Fruit fly (Drosophila melanogaster): ENCODE measurements around the gene park.

DNA sequence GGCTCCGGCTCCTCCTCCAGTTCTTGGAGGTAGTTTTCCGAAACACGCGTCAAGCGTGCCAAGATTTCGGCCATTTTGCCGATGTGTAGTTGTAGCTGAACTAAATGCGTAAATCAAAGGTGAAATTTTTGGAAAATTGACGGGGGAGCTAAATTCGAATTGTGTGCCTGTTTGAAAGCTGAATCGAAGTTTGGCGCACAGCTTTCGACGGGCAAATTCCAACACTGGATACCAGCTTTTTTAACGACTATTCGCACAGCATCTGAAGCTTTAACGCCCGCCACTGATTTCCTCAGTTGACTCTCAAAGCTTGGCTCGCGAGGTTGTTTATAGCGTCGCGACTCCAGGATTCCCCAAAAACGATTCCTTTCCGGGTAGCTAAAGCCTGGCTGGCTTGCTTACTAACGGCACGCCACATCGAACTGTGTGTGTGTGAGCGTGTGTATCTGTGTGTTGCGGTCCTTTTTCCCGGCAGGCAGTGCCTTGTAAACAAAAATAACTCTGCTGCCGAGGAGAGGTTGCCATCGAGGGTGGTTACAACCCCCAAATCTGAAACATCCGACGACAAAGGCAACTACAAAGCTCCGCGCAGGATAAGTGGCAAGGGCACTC, 13.4 kb upstream of the park start, which contains the start of the genes CG10510 and CG10508:
- no peak for TF ChIP-seq cnc (optimal IDR thresholded peaks at IDR 0.05)
- TF ChIP-seq CG11617 (GFP tag; optimal IDR thresholded peaks at IDR 0.05): no peak
- TF ChIP-seq tj (GFP tag; optimal IDR thresholded peaks at IDR 0.05): no peak
- TF ChIP-seq Crg-1 (GFP tag; optimal IDR thresholded peaks at IDR 0.05): no peak

Data from whole organism, adult.